Fruit fly (Drosophila melanogaster) whole organism, pupa: ENCODE measurements around the gene CG43133.

Experiments
- CG10348 ChIP-seq: fragments of 200-800 bp; sonication (Bioruptor generic); IDR thresholded peaks from 2 replicates; pipeline ENCODE4 v1.3.6; 2022; ENCODE audit warnings: missing biosample characterization, missing genetic modification characterization
- CG12605 ChIP-seq: fragments of 200-800 bp; sonication (Bioruptor generic); IDR thresholded peaks from 2 replicates; pipeline ENCODE4 v1.3.6; 2022; ENCODE audit warnings: missing biosample characterization, missing genetic modification characterization
- CG13204 ChIP-seq: fragments of 200-800 bp; sonication (Bioruptor generic); optimal IDR thresholded peaks from 2 replicates; lab custom pipeline; 2018; ENCODE audit warnings: missing biosample characterization, mild to moderate bottlenecking, missing genetic modification characterization, moderate library complexity
- CG4496 ChIP-seq: fragments of 200-800 bp; sonication (Bioruptor generic); IDR thresholded peaks from 3 replicates; pipeline ENCODE4 v1.3.6; 2022; ENCODE audit warnings: missing biosample characterization, missing genetic modification characterization
- CG8159 ChIP-seq: fragments of 200-800 bp; sonication (Bioruptor generic); optimal IDR thresholded peaks from 3 replicates; lab custom pipeline; 2018; ENCODE audit warnings: missing biosample characterization, mild to moderate bottlenecking, missing genetic modification characterization, moderate library complexity
- EcR ChIP-seq: fragments of 200-800 bp; sonication (Bioruptor generic); optimal IDR thresholded peaks from 3 replicates; lab custom pipeline; 2019; ENCODE audit warnings: missing biosample characterization, missing genetic modification characterization, mild to moderate bottlenecking, moderate library complexity, missing genetic modification reagents
- Pif1A ChIP-seq: fragments of 200-800 bp; sonication (Bioruptor generic); optimal IDR thresholded peaks from 3 replicates; lab custom pipeline; 2016; ENCODE audit warnings: missing biosample characterization, missing genetic modification characterization
- Pif1B ChIP-seq: fragments of 200-800 bp; sonication (Bioruptor generic); optimal IDR thresholded peaks from 3 replicates; lab custom pipeline; 2016; ENCODE audit warnings: missing biosample characterization, missing genetic modification characterization
- Snoo ChIP-seq: fragments of 200-800 bp; sonication (Bioruptor generic); optimal IDR thresholded peaks from 3 replicates; lab custom pipeline; 2017; ENCODE audit warnings: missing biosample characterization, mild to moderate bottlenecking, missing genetic modification characterization, inconsistent platforms
- fd96Ca ChIP-seq: fragments of 200-800 bp; sonication (Bioruptor generic); IDR thresholded peaks from 3 replicates; pipeline ENCODE4 v1.3.6; 2022; ENCODE audit warnings: missing biosample characterization, missing genetic modification characterization
- gl ChIP-seq: fragments of 200-800 bp; sonication (Bioruptor generic); optimal IDR thresholded peaks from 2 replicates; lab custom pipeline; 2018; ENCODE audit warnings: missing biosample characterization, mild to moderate bottlenecking, missing genetic modification characterization

- no peak for TF ChIP-seq gl (tag; lab: Kevin White, UChicago)
- TF ChIP-seq Snoo: no peak
- TF ChIP-seq CG4496: no peak
- TF ChIP-seq fd96Ca (GFP tag; lab: Robert Waterston, UW): no peak
- no peak for TF ChIP-seq CG10348
- no peak for TF ChIP-seq Pif1A
- TF ChIP-seq CG12605: no peak
- no peak for TF ChIP-seq Pif1B (GFP tag; lab: Kevin White, UChicago)
- TF ChIP-seq CG13204: no peak
- no peak for TF ChIP-seq EcR
- TF ChIP-seq CG8159: no peak
Measured at dm6 chrX:18158967-18159366, 29.0 kb upstream of the CG43133 start.
